Fruit fly (Drosophila melanogaster) whole organism, embryonic: Measurements from ENCODE around the gene mag.
A peak's percentile ranks its signal among the peaks of the same experiment; 100 is the strongest.

ENCODE experiments used
- Ada2b ChIP-seq: fragments of 200-800 bp; sonication (Bioruptor generic); IDR thresholded peaks from 2 replicates; pipeline ENCODE4 v1.3.6; 2022; ENCODE audit warnings: missing biosample characterization, missing genetic modification characterization
- Atf6 ChIP-seq: fragments of 200-800 bp; sonication (Bioruptor generic); IDR thresholded peaks from 2 replicates; pipeline ENCODE4 v1.3.6; 2022; ENCODE audit warnings: missing biosample characterization, missing genetic modification characterization
- BEAF-32 ChIP-seq: fragments of 200-800 bp; sonication (Bioruptor generic); optimal IDR thresholded peaks from 3 replicates; lab custom pipeline; 2017; ENCODE audit warnings: missing biosample characterization, missing genetic modification characterization, mild to moderate bottlenecking, moderate library complexity, missing genetic modification reagents
- Blimp-1 ChIP-seq: fragments of 200-800 bp; sonication (Bioruptor generic); optimal IDR thresholded peaks from 3 replicates; lab custom pipeline; 2018; ENCODE audit warnings: missing biosample characterization, missing genetic modification characterization, mild to moderate bottlenecking, moderate library complexity, missing genetic modification reagents
- CG10366 ChIP-seq: fragments of 200-800 bp; sonication (Bioruptor generic); IDR thresholded peaks from 2 replicates; pipeline ENCODE4 v1.3.6; 2022; ENCODE audit warnings: missing biosample characterization, missing genetic modification characterization
- CG10543 ChIP-seq: fragments of 200-800 bp; sonication (Bioruptor generic); optimal IDR thresholded peaks from 3 replicates; lab custom pipeline; 2017; ENCODE audit warnings: missing biosample characterization, mild to moderate bottlenecking, missing genetic modification characterization, moderate library complexity
- CG11085 ChIP-seq: fragments of 200-800 bp; sonication (Bioruptor generic); IDR thresholded peaks from 2 replicates; pipeline ENCODE4 v1.3.6; 2022; ENCODE audit warnings: missing biosample characterization, missing genetic modification characterization
- CG13287 ChIP-seq: fragments of 200-800 bp; sonication (Bioruptor generic); IDR thresholded peaks from 2 replicates; pipeline ENCODE4 v1.3.6; 2022; ENCODE audit warnings: missing biosample characterization, missing genetic modification characterization; ENCODE audit not compliant: partially characterized antibody
- CG13775 ChIP-seq: fragments of 200-800 bp; sonication (Bioruptor generic); optimal IDR thresholded peaks from 3 replicates; lab custom pipeline; 2017; ENCODE audit warnings: missing biosample characterization, mild to moderate bottlenecking, missing genetic modification characterization
- CG13894 ChIP-seq: fragments of 200-800 bp; sonication (Bioruptor generic); optimal IDR thresholded peaks from 3 replicates; lab custom pipeline; 2018; ENCODE audit warnings: missing biosample characterization, mild to moderate bottlenecking, missing genetic modification characterization, moderate library complexity
- CG14050 ChIP-seq: fragments of 200-800 bp; sonication (Bioruptor generic); IDR thresholded peaks from 3 replicates; pipeline ENCODE4 v1.3.6; 2022; ENCODE audit warnings: missing biosample characterization, missing genetic modification characterization
- CG1529 ChIP-seq: fragments of 200-800 bp; sonication (Bioruptor generic); optimal IDR thresholded peaks from 3 replicates; lab custom pipeline; 2018; ENCODE audit warnings: missing biosample characterization, missing genetic modification characterization
- CG17568 ChIP-seq: fragments of 200-800 bp; sonication (Bioruptor generic); optimal IDR thresholded peaks from 2 replicates; lab custom pipeline; 2018; ENCODE audit warnings: missing biosample characterization, mild to moderate bottlenecking, missing genetic modification characterization, moderate library complexity
- CG18476 ChIP-seq: fragments of 200-800 bp; sonication (Bioruptor generic); optimal IDR thresholded peaks from 2 replicates; lab custom pipeline; 2016; ENCODE audit warnings: missing biosample characterization, mild to moderate bottlenecking, missing genetic modification characterization
- CG18599 ChIP-seq: fragments of 200-800 bp; sonication (Bioruptor generic); optimal IDR thresholded peaks from 3 replicates; lab custom pipeline; 2017; ENCODE audit warnings: missing biosample characterization, missing genetic modification characterization, mild to moderate bottlenecking, moderate library complexity, missing genetic modification reagents
- CG32532 ChIP-seq: fragments of 200-800 bp; sonication (Bioruptor generic); IDR thresholded peaks from 2 replicates; pipeline ENCODE4 v1.3.6; 2022; ENCODE audit warnings: missing biosample characterization, missing genetic modification characterization
- CG33213 ChIP-seq: fragments of 200-800 bp; sonication (Bioruptor generic); optimal IDR thresholded peaks from 3 replicates; lab custom pipeline; 2016; ENCODE audit warnings: missing biosample characterization, missing genetic modification characterization
- CG33557 ChIP-seq: fragments of 200-800 bp; sonication (Bioruptor generic); optimal IDR thresholded peaks from 2 replicates; lab custom pipeline; 2019; ENCODE audit warnings: missing biosample characterization, mild to moderate bottlenecking, missing genetic modification characterization, moderate library complexity
- CG3407 ChIP-seq: fragments of 200-800 bp; sonication (Bioruptor generic); optimal IDR thresholded peaks from 2 replicates; lab custom pipeline; 2018; ENCODE audit warnings: missing biosample characterization, mild to moderate bottlenecking, missing genetic modification characterization
- CG34224 ChIP-seq: fragments of 200-800 bp; sonication (Bioruptor generic); IDR thresholded peaks from 3 replicates; pipeline ENCODE4 v1.3.6; 2022; ENCODE audit warnings: missing biosample characterization, missing genetic modification characterization; ENCODE audit not compliant: partially characterized antibody
- CG4328 ChIP-seq: fragments of 200-800 bp; sonication (Bioruptor generic); optimal IDR thresholded peaks from 3 replicates; lab custom pipeline; 2017; ENCODE audit warnings: missing biosample characterization, missing genetic modification reagents, missing genetic modification characterization
- CG8290 ChIP-seq, 3 experiments: fragments of 200-800 bp; sonication (Bioruptor generic); optimal IDR thresholded peaks; 2 replicates each; lab custom pipeline; 2016 to 2019; ENCODE audit warnings: missing biosample characterization in 3 of 3, missing genetic modification characterization in 3 of 3, mild to moderate bottlenecking in 2 of 3, moderate library complexity in 1 of 3
- Dip3 ChIP-seq: fragments of 200-800 bp; sonication (Bioruptor generic); optimal IDR thresholded peaks from 3 replicates; lab custom pipeline; 2016; ENCODE audit warnings: missing biosample characterization, missing genetic modification characterization
- Dp ChIP-seq: fragments of 200-800 bp; sonication (Bioruptor generic); optimal IDR thresholded peaks from 2 replicates; lab custom pipeline; 2018; ENCODE audit warnings: missing biosample characterization, mild to moderate bottlenecking, missing genetic modification characterization, moderate library complexity
- Fer3 ChIP-seq: fragments of 200-800 bp; sonication (Bioruptor generic); optimal IDR thresholded peaks from 2 replicates; lab custom pipeline; 2018; ENCODE audit warnings: missing biosample characterization, mild to moderate bottlenecking, missing genetic modification characterization, moderate library complexity
- Gug ChIP-seq: fragments of 200-800 bp; sonication (Bioruptor generic); IDR thresholded peaks from 4 replicates; pipeline ENCODE4 v1.3.6; 2022; ENCODE audit warnings: missing biosample characterization, missing genetic modification characterization
- Nf-YA ChIP-seq: fragments of 200-800 bp; sonication (Bioruptor generic); IDR thresholded peaks from 2 replicates; pipeline ENCODE4 v1.3.6; 2022; ENCODE audit warnings: missing biosample characterization, missing genetic modification characterization
- Tbp ChIP-seq: fragments of >200 bp; optimal IDR thresholded peaks from 2 replicates; lab custom pipeline; 2018; ENCODE audit warnings: missing biosample characterization, missing genetic modification characterization
- Usf ChIP-seq: fragments of 200-800 bp; sonication (Bioruptor generic); optimal IDR thresholded peaks from 2 replicates; lab custom pipeline; 2017; ENCODE audit warnings: missing genotype, missing biosample characterization, missing genetic modification characterization
- ase ChIP-seq: fragments of 200-800 bp; sonication (Bioruptor generic); IDR thresholded peaks from 3 replicates; pipeline ENCODE4 v1.3.6; 2022; ENCODE audit warnings: missing biosample characterization, missing genetic modification characterization
- crc ChIP-seq: fragments of 200-800 bp; sonication (Bioruptor generic); optimal IDR thresholded peaks from 2 replicates; lab custom pipeline; 2016; ENCODE audit warnings: missing biosample characterization, missing genetic modification characterization
- croc ChIP-seq: fragments of 200-800 bp; sonication (Bioruptor generic); conservative IDR thresholded peaks from 3 replicates; pipeline ENCODE4 v1.3.6; 2022; ENCODE audit warnings: missing biosample characterization, missing genetic modification characterization
- danr ChIP-seq: fragments of 200-800 bp; sonication (Bioruptor generic); IDR thresholded peaks from 2 replicates; pipeline ENCODE4 v1.3.6; 2022; ENCODE audit warnings: missing biosample characterization, missing genetic modification characterization
- en ChIP-seq: fragments of 200-800 bp; sonication (Bioruptor generic); optimal IDR thresholded peaks from 2 replicates; lab custom pipeline; 2016; ENCODE audit warnings: missing biosample characterization, missing genetic modification characterization
- gem ChIP-seq: fragments of 200-800 bp; sonication (Bioruptor generic); optimal IDR thresholded peaks from 2 replicates; lab custom pipeline; 2019; ENCODE audit warnings: missing biosample characterization, mild to moderate bottlenecking, missing genetic modification characterization, moderate library complexity
- her ChIP-seq: fragments of 200-800 bp; sonication (Bioruptor generic); optimal IDR thresholded peaks from 2 replicates; lab custom pipeline; 2016; ENCODE audit warnings: missing biosample characterization, missing genetic modification characterization
- hth ChIP-seq: fragments of >200 bp; optimal IDR thresholded peaks from 2 replicates; lab custom pipeline; 2017; ENCODE audit warnings: inconsistent platforms
- jing ChIP-seq: fragments of 200-800 bp; sonication (Bioruptor generic); optimal IDR thresholded peaks from 2 replicates; lab custom pipeline; 2018; ENCODE audit warnings: missing biosample characterization, mild to moderate bottlenecking, missing genetic modification characterization
- lmd ChIP-seq: fragments of 200-800 bp; sonication (Bioruptor generic); IDR thresholded peaks from 2 replicates; pipeline ENCODE4 v1.3.6; 2022; ENCODE audit warnings: missing biosample characterization, missing genetic modification characterization
- luna ChIP-seq: fragments of 200-800 bp; sonication (Bioruptor generic); optimal IDR thresholded peaks from 2 replicates; lab custom pipeline; 2016; ENCODE audit warnings: missing biosample characterization, missing genetic modification characterization
- nau ChIP-seq: fragments of 200-800 bp; sonication (Bioruptor generic); optimal IDR thresholded peaks from 3 replicates; lab custom pipeline; 2017; ENCODE audit warnings: missing biosample characterization, mild to moderate bottlenecking, missing genetic modification characterization, missing genetic modification reagents
- nmo ChIP-seq: fragments of 200-800 bp; sonication (Bioruptor generic); optimal IDR thresholded peaks from 2 replicates; lab custom pipeline; 2018; ENCODE audit warnings: missing biosample characterization, mild to moderate bottlenecking, missing genetic modification characterization, moderate library complexity
- odd ChIP-seq: fragments of 200-800 bp; sonication (Bioruptor generic); optimal IDR thresholded peaks from 2 replicates; lab custom pipeline; 2017; ENCODE audit warnings: missing biosample characterization, mild to moderate bottlenecking, missing genetic modification characterization
- peb ChIP-seq: fragments of 200-800 bp; sonication (Bioruptor generic); IDR thresholded peaks from 2 replicates; pipeline ENCODE4 v1.3.6; 2022; ENCODE audit warnings: missing biosample characterization, missing genetic modification characterization
- rib ChIP-seq: fragments of 200-800 bp; sonication (Bioruptor generic); IDR thresholded peaks from 2 replicates; pipeline ENCODE4 v1.3.6; 2022; ENCODE audit warnings: missing biosample characterization, missing genetic modification characterization
- sim ChIP-seq: fragments of 200-800 bp; sonication (Bioruptor generic); IDR thresholded peaks from 2 replicates; pipeline ENCODE4 v1.3.6; 2022; ENCODE audit warnings: missing biosample characterization, missing genetic modification characterization
- ssp ChIP-seq: fragments of 200-800 bp; sonication (Bioruptor generic); IDR thresholded peaks from 2 replicates; pipeline ENCODE4 v1.3.6; 2022; ENCODE audit warnings: missing biosample characterization, missing genetic modification characterization
- sug ChIP-seq: fragments of 200-800 bp; optimal IDR thresholded peaks from 2 replicates; lab custom pipeline; 2019; ENCODE audit warnings: missing biosample characterization, mild to moderate bottlenecking, missing genetic modification characterization, moderate library complexity
- tap ChIP-seq: fragments of 200-800 bp; optimal IDR thresholded peaks from 3 replicates; lab custom pipeline; 2019; ENCODE audit warnings: missing biosample characterization, mild to moderate bottlenecking, missing genetic modification characterization, moderate library complexity

mag gene

DNA sequence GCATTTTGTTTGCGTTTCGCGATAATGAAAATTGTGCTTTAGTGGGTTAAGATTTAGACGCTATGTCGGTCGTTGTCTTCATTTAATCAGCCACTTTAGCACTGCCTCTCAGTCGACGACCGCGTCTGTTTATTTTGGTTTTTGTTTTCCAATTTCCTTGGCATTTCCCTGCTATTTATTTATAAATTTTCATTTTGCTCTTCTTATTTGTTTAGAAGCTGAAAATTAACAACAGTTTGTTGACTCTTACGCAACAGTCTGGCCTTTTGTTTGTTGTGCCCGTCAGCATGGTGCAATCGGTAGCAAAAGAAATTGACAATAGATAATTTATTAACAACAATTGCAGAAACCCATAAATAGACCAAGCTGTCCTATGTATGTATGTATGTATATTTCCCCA, 47.1 kb downstream of the mag start (continued):
- TF ChIP-seq Atf6 (no peak), CG13287 (GFP tag; lab: Robert Waterston, UW) (no peak), Ada2b (no peak), nau (GFP tag; lab: Kevin White, UChicago) (no peak)

DNA sequence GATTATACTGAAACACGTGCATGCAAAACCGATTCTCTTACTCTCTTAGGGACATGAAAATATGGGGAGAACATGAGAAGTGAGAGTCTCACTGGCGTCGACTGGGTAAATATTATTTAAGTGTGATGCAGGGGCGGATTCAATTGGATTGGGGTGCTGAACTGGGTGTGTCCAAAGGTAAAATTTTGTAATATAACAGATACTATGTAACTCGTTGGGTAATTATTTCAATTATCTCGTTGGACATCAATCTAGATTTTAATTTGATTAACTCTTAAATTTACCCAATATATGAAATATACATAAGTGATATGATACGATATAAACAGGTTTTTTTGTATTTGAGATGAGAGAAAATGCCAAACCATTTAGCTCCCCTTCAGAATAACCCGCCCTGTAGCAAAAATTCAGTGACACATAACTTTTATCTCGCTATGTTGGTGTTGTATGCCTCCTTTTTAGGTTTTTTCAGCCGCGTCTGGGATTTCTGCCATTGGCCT, 47.7 kb downstream of the mag start:
- TF ChIP-seq CG11085 (GFP tag; lab: Robert Waterston, UW) (peak; percentile 95), BEAF-32 (GFP tag; lab: Kevin White, UChicago) (peak; percentile 31), CG18599 (GFP tag; lab: Kevin White, UChicago) (peak; percentile 98), rib (GFP tag; lab: Robert Waterston, UW) (peak; percentile 92), hth (no peak), Usf (GFP tag; lab: Kevin White, UChicago) (peak; percentile 94), CG8290 (GFP tag; optimal IDR thresholded peaks at IDR 0.05; lab: Kevin White, UChicago) (peak; percentile 78), CG8290 (tag; optimal IDR thresholded peaks at IDR 0.05; lab: Kevin White, UChicago) (peak; percentile 58 to 96), tap (tag; lab: Kevin White, UChicago) (peak; percentile 56), sim (peak; percentile 64; the same call in 1 of the 2 replicates), CG4328 (GFP tag; lab: Kevin White, UChicago) (peak; percentile 89), CG17568 (GFP tag; lab: Kevin White, UChicago) (peak; percentile 86), croc (peak; percentile 84), CG34224 (GFP tag; lab: Robert Waterston, UW) (peak; percentile 52; the same call in 1 of the 3 replicates), CG3407 (GFP tag; lab: Kevin White, UChicago) (peak; percentile 73), CG10543 (GFP tag; lab: Kevin White, UChicago) (peak; percentile 95), danr (GFP tag; lab: Robert Waterston, UW) (peak; percentile 85), CG1529 (GFP tag; lab: Kevin White, UChicago) (peak; percentile 75), Nf-YA (GFP tag; lab: Robert Waterston, UW) (peak; percentile 57; the same call in 1 of the 2 replicates), luna (peak; percentile 92), CG13894 (tag; lab: Kevin White, UChicago) (peak; percentile 97), sug (peak; percentile 92), CG18476 (GFP tag; lab: Kevin White, UChicago) (peak; percentile 93), Dip3 (GFP tag; lab: Kevin White, UChicago) (peak; percentile 96), Gug (peak; percentile 98), crc (GFP tag; lab: Kevin White, UChicago) (peak; percentile 92), Blimp-1 (GFP tag; lab: Kevin White, UChicago) (peak; percentile 89), odd (GFP tag; lab: Kevin White, UChicago) (peak; percentile 82), peb (GFP tag; lab: Robert Waterston, UW) (peak; percentile 83), Fer3 (tag; lab: Kevin White, UChicago) (peak; percentile 96), CG10366 (GFP tag; lab: Robert Waterston, UW) (peak; percentile 87), lmd (GFP tag; lab: Robert Waterston, UW) (peak; percentile 96), Dp (GFP tag; lab: Kevin White, UChicago) (no peak), CG33557 (GFP tag; lab: Kevin White, UChicago) (peak; percentile 79), ssp (GFP tag; lab: Robert Waterston, UW) (peak; percentile 86), jing (GFP tag; lab: Kevin White, UChicago) (peak; percentile 80), CG32532 (GFP tag; lab: Robert Waterston, UW) (peak; percentile 98), CG33213 (GFP tag; lab: Kevin White, UChicago) (peak; percentile 81), ase (GFP tag; lab: Robert Waterston, UW) (peak; percentile 84; the same call in 2 of the 3 replicates), her (GFP tag; lab: Kevin White, UChicago) (peak; percentile 78), nmo (GFP tag; lab: Kevin White, UChicago) (peak; percentile 94), CG13775 (GFP tag; lab: Kevin White, UChicago) (peak; percentile 89), CG14050 (GFP tag; lab: Robert Waterston, UW) (peak; percentile 71; the same call in 2 of the 3 replicates), gem (tag; lab: Kevin White, UChicago) (peak; percentile 95), en (peak; percentile 67), Tbp (GFP tag; lab: Kevin White, UChicago) (no peak)
